Fruit fly (Drosophila melanogaster): ENCODE results near the gene Hsp67Bc.

Gene Hsp67Bc

dm6 chr3L:9360217-9360692 lies 12.0 kb downstream of the Hsp67Bc start, which contains the start of gene Pdxk (continued):
- TF ChIP-seq CG9437 (GFP tag; optimal IDR thresholded peaks at IDR 0.05) (peak; percentile 47), GATAe (GFP tag; conservative IDR thresholded peaks at IDR 0.05) (peak; percentile 89), CG16779 (GFP tag; IDR thresholded peaks at IDR 0.05) (no peak), sens-2 (GFP tag; IDR thresholded peaks at IDR 0.05) (no peak), CG18764 (GFP tag; optimal IDR thresholded peaks at IDR 0.05) (no peak), CG8290 (GFP tag; optimal IDR thresholded peaks at IDR 0.05) (no peak), CG8290 (tag; optimal IDR thresholded peaks at IDR 0.05) (peak in 1 of 2 experiments; percentile 67), Sin3A (optimal IDR thresholded peaks at IDR 0.05) (no peak), nmo (GFP tag; optimal IDR thresholded peaks at IDR 0.05) (no peak), CG13424 (tag; optimal IDR thresholded peaks at IDR 0.05) (no peak), CG10431 (GFP tag; optimal IDR thresholded peaks at IDR 0.05) (no peak), lilli (GFP tag; optimal IDR thresholded peaks at IDR 0.05) (no peak), dmrt11E (tag; optimal IDR thresholded peaks at IDR 0.05) (no peak), CG11093 (GFP tag; IDR thresholded peaks at IDR 0.05) (no peak), ap (GFP tag; IDR thresholded peaks at IDR 0.05) (no peak), z (GFP tag; IDR thresholded peaks at IDR 0.05) (peak; percentile 94), CG13123 (GFP tag; optimal IDR thresholded peaks at IDR 0.05) (no peak), CG1647 (GFP tag; optimal IDR thresholded peaks at IDR 0.05) (no peak), CG15011 (GFP tag; optimal IDR thresholded peaks at IDR 0.05) (no peak), CG15514 (GFP tag; optimal IDR thresholded peaks at IDR 0.05) (peak; percentile 92), CG11560 (tag; IDR thresholded peaks at IDR 0.05) (no peak), slou (GFP tag; optimal IDR thresholded peaks at IDR 0.05) (no peak), fd96Cb (tag; optimal IDR thresholded peaks at IDR 0.05) (no peak), nom (GFP tag; optimal IDR thresholded peaks at IDR 0.05) (peak; percentile 59), wdn (GFP tag; IDR thresholded peaks at IDR 0.05) (no peak), CG13894 (tag; optimal IDR thresholded peaks at IDR 0.05) (peak; percentile 26), CG2678 (tag; optimal IDR thresholded peaks at IDR 0.05) (peak; percentile 18), CG10147 (GFP tag; optimal IDR thresholded peaks at IDR 0.05) (no peak), nau (GFP tag; optimal IDR thresholded peaks at IDR 0.05) (peak; percentile 46), lbe (GFP tag; optimal IDR thresholded peaks at IDR 0.05) (peak; percentile 5), nerfin-2 (GFP tag; IDR thresholded peaks at IDR 0.05; ENCODE audit: partially characterized antibody) (no peak), lola (GFP tag; optimal IDR thresholded peaks at IDR 0.05) (no peak), CG7271 (tag; optimal IDR thresholded peaks at IDR 0.05) (no peak), Lim3 (GFP tag; IDR thresholded peaks at IDR 0.05) (no peak), CG8388 (GFP tag; optimal IDR thresholded peaks at IDR 0.05) (no peak), CG18262 (tag; optimal IDR thresholded peaks at IDR 0.05) (no peak), twi (tag; optimal IDR thresholded peaks at IDR 0.05) (peak; percentile 40), ssp (GFP tag; IDR thresholded peaks at IDR 0.05) (no peak), dysf (GFP tag; IDR thresholded peaks at IDR 0.05) (no peak; the same call in 2 of the 3 replicates), scrt (GFP tag; optimal IDR thresholded peaks at IDR 0.05) (no peak), HHEX (GFP tag; optimal IDR thresholded peaks at IDR 0.05) (no peak), hb (GFP tag; IDR thresholded peaks at IDR 0.05; ENCODE audit: partially characterized antibody) (no peak), stc (GFP tag; IDR thresholded peaks at IDR 0.05) (no peak; the same call in 1 of the 2 replicates), CG18619 (GFP tag; optimal IDR thresholded peaks at IDR 0.05) (no peak), CG1602 (GFP tag; optimal IDR thresholded peaks at IDR 0.05) (no peak), Side (GFP tag; optimal IDR thresholded peaks at IDR 0.05) (no peak), usp (GFP tag; optimal IDR thresholded peaks at IDR 0.05) (no peak), CG1603 (tag; optimal IDR thresholded peaks at IDR 0.05) (peak; percentile 49), HLHmδ (GFP tag; optimal IDR thresholded peaks at IDR 0.05) (no peak), CG2129 (GFP tag; IDR thresholded peaks at IDR 0.05; ENCODE audit: partially characterized antibody) (no peak), Atf6 (GFP tag; IDR thresholded peaks at IDR 0.05) (no peak)

Measured in whole organism, embryonic.